Fruit fly (Drosophila melanogaster) whole organism, embryonic: Measurements from ENCODE around the gene CG17929.

Source experiments
- Aef1 ChIP-seq: fragments of 200-800 bp; sonication (Bioruptor generic); IDR thresholded peaks from 3 replicates; pipeline ENCODE4 v1.3.6; 2022; ENCODE audit warnings: missing biosample characterization, missing genetic modification characterization
- CG10543 ChIP-seq: fragments of 200-800 bp; sonication (Bioruptor generic); optimal IDR thresholded peaks from 3 replicates; lab custom pipeline; 2017; ENCODE audit warnings: missing biosample characterization, mild to moderate bottlenecking, missing genetic modification characterization, moderate library complexity
- CG10654 ChIP-seq: fragments of 200-800 bp; sonication (Bioruptor generic); optimal IDR thresholded peaks from 2 replicates; lab custom pipeline; 2016; ENCODE audit warnings: missing biosample characterization, missing genetic modification characterization
- CG11247 ChIP-seq: fragments of 200-800 bp; sonication (Bioruptor generic); IDR thresholded peaks from 2 replicates; pipeline ENCODE4 v1.3.6; 2022; ENCODE audit warnings: missing biosample characterization, missing genetic modification characterization
- CG13296 ChIP-seq: fragments of 200-800 bp; sonication (Bioruptor generic); optimal IDR thresholded peaks from 3 replicates; lab custom pipeline; 2018; ENCODE audit warnings: missing biosample characterization, mild to moderate bottlenecking, missing genetic modification characterization
- CG13894 ChIP-seq: fragments of 200-800 bp; sonication (Bioruptor generic); optimal IDR thresholded peaks from 3 replicates; lab custom pipeline; 2018; ENCODE audit warnings: missing biosample characterization, mild to moderate bottlenecking, missing genetic modification characterization, moderate library complexity
- CG15011 ChIP-seq: fragments of 200-800 bp; sonication (Bioruptor generic); optimal IDR thresholded peaks from 3 replicates; lab custom pipeline; 2018; ENCODE audit warnings: missing biosample characterization, mild to moderate bottlenecking, missing genetic modification characterization
- CG15514 ChIP-seq: fragments of 200-800 bp; sonication (Bioruptor generic); optimal IDR thresholded peaks from 3 replicates; lab custom pipeline; 2017; ENCODE audit warnings: missing biosample characterization, missing genetic modification characterization, mild to moderate bottlenecking, moderate library complexity, missing genetic modification reagents
- CG17186 ChIP-seq: fragments of 200-800 bp; sonication (Bioruptor generic); optimal IDR thresholded peaks from 3 replicates; lab custom pipeline; 2017; ENCODE audit warnings: missing biosample characterization, missing genetic modification reagents, missing genetic modification characterization
- CG17802 ChIP-seq: fragments of 200-800 bp; sonication (Bioruptor generic); optimal IDR thresholded peaks from 2 replicates; lab custom pipeline; 2018; ENCODE audit warnings: missing biosample characterization, mild to moderate bottlenecking, missing genetic modification characterization, moderate library complexity
- CG18011 ChIP-seq: fragments of 200-800 bp; sonication (Bioruptor generic); optimal IDR thresholded peaks from 2 replicates; lab custom pipeline; 2017; ENCODE audit warnings: missing biosample characterization, missing genetic modification characterization, mild to moderate bottlenecking, moderate library complexity, missing genotype
- CG18262 ChIP-seq: fragments of 200-800 bp; optimal IDR thresholded peaks from 3 replicates; lab custom pipeline; 2019; ENCODE audit warnings: missing biosample characterization, mild to moderate bottlenecking, missing genetic modification characterization, moderate library complexity
- CG18476 ChIP-seq: fragments of 200-800 bp; sonication (Bioruptor generic); optimal IDR thresholded peaks from 2 replicates; lab custom pipeline; 2016; ENCODE audit warnings: missing biosample characterization, mild to moderate bottlenecking, missing genetic modification characterization
- CG32532 ChIP-seq: fragments of 200-800 bp; sonication (Bioruptor generic); IDR thresholded peaks from 2 replicates; pipeline ENCODE4 v1.3.6; 2022; ENCODE audit warnings: missing biosample characterization, missing genetic modification characterization
- CG34376 ChIP-seq: fragments of 200-800 bp; sonication (Bioruptor generic); optimal IDR thresholded peaks from 2 replicates; lab custom pipeline; 2018; ENCODE audit warnings: missing biosample characterization, mild to moderate bottlenecking, missing genetic modification characterization
- CG3995 ChIP-seq: fragments of 200-800 bp; sonication (Bioruptor generic); optimal IDR thresholded peaks from 3 replicates; lab custom pipeline; 2016; ENCODE audit warnings: missing biosample characterization, missing genetic modification characterization
- CG7271 ChIP-seq: fragments of 200-800 bp; sonication (Bioruptor generic); optimal IDR thresholded peaks from 2 replicates; lab custom pipeline; 2018; ENCODE audit warnings: missing biosample characterization, mild to moderate bottlenecking, missing genetic modification characterization, moderate library complexity
- CG7928 ChIP-seq: fragments of 200-800 bp; sonication (Bioruptor generic); optimal IDR thresholded peaks from 2 replicates; lab custom pipeline; 2017; ENCODE audit warnings: missing biosample characterization, mild to moderate bottlenecking, missing genetic modification characterization
- CG8089 ChIP-seq: fragments of 200-800 bp; sonication (Bioruptor generic); optimal IDR thresholded peaks from 3 replicates; lab custom pipeline; 2016; ENCODE audit warnings: missing biosample characterization, missing genetic modification characterization
- CG8924 ChIP-seq: fragments of 200-800 bp; optimal IDR thresholded peaks from 3 replicates; lab custom pipeline; 2019; ENCODE audit warnings: missing biosample characterization, mild to moderate bottlenecking, missing genetic modification characterization, moderate library complexity
- CG9727 ChIP-seq: fragments of 200-800 bp; sonication (Bioruptor generic); optimal IDR thresholded peaks from 3 replicates; lab custom pipeline; 2017; ENCODE audit warnings: missing biosample characterization, mild to moderate bottlenecking, missing genetic modification characterization
- CHES-1-like ChIP-seq: fragments of 200-800 bp; sonication (Bioruptor generic); optimal IDR thresholded peaks from 2 replicates; lab custom pipeline; 2016; ENCODE audit warnings: missing biosample characterization, missing genetic modification characterization
- Dll ChIP-seq: fragments of 200-800 bp; sonication (Bioruptor generic); IDR thresholded peaks from 4 replicates; pipeline ENCODE4 v1.3.6; 2022; ENCODE audit warnings: missing biosample characterization, missing genetic modification characterization; ENCODE audit not compliant: partially characterized antibody
- ERR ChIP-seq: fragments of 200-800 bp; sonication (Bioruptor generic); optimal IDR thresholded peaks from 2 replicates; lab custom pipeline; 2016; ENCODE audit warnings: missing biosample characterization, missing genetic modification characterization
- Elba2 ChIP-seq: fragments of 200-800 bp; sonication (Bioruptor generic); optimal IDR thresholded peaks from 3 replicates; lab custom pipeline; 2016; ENCODE audit warnings: missing biosample characterization, missing genetic modification characterization
- HLH4C ChIP-seq: fragments of 200-800 bp; sonication (Bioruptor generic); IDR thresholded peaks from 3 replicates; pipeline ENCODE4 v1.3.6; 2022; ENCODE audit warnings: missing biosample characterization, missing genetic modification characterization; ENCODE audit not compliant: partially characterized antibody
- Hey ChIP-seq: fragments of 200-800 bp; sonication (Bioruptor generic); optimal IDR thresholded peaks from 3 replicates; lab custom pipeline; 2018; ENCODE audit warnings: missing biosample characterization, mild to moderate bottlenecking, missing genetic modification characterization
- MESR4 ChIP-seq: fragments of 200-800 bp; sonication (Bioruptor generic); optimal IDR thresholded peaks from 2 replicates; lab custom pipeline; 2018; ENCODE audit warnings: missing biosample characterization, mild to moderate bottlenecking, missing genetic modification characterization, moderate library complexity
- Med ChIP-seq: fragments of 200-800 bp; sonication (Bioruptor generic); peaks from one replicate; lab custom pipeline; 2016; ENCODE audit warnings: missing biosample characterization, missing genetic modification characterization, mild to moderate bottlenecking, inconsistent platforms, moderate library complexity
- Optix ChIP-seq: fragments of 200-800 bp; sonication (Bioruptor generic); IDR thresholded peaks from 3 replicates; pipeline ENCODE4 v1.3.6; 2022; ENCODE audit warnings: missing biosample characterization, missing genetic modification characterization
- Pdp1 ChIP-seq, 2 experiments: fragments of 200-800 bp; sonication (Bioruptor generic); optimal IDR thresholded peaks; 3 replicates each; lab custom pipeline; 2016; ENCODE audit warnings: missing biosample characterization in 2 of 2, missing genetic modification characterization in 2 of 2, mild to moderate bottlenecking in 1 of 2, moderate library complexity in 1 of 2
- Spps ChIP-seq: fragments of 200-800 bp; sonication (Bioruptor generic); optimal IDR thresholded peaks from 2 replicates; lab custom pipeline; 2018; ENCODE audit warnings: missing biosample characterization, mild to moderate bottlenecking, missing genetic modification characterization
- Sry-δ ChIP-seq: fragments of 200-800 bp; sonication (Bioruptor generic); optimal IDR thresholded peaks from 2 replicates; lab custom pipeline; 2016; ENCODE audit warnings: missing biosample characterization, missing genetic modification characterization
- TFAM ChIP-seq: fragments of 200-800 bp; sonication (Bioruptor generic); optimal IDR thresholded peaks from 2 replicates; lab custom pipeline; 2017; ENCODE audit warnings: missing biosample characterization, missing genetic modification characterization, inconsistent platforms
- Xbp1 ChIP-seq: fragments of 200-800 bp; sonication (Bioruptor generic); optimal IDR thresholded peaks from 3 replicates; lab custom pipeline; 2016; ENCODE audit warnings: missing biosample characterization, mild to moderate bottlenecking, missing genetic modification characterization
- abd-A ChIP-seq: fragments of 200-800 bp; sonication (Bioruptor generic); optimal IDR thresholded peaks from 3 replicates; lab custom pipeline; 2019; ENCODE audit warnings: missing biosample characterization, mild to moderate bottlenecking, missing genetic modification characterization, moderate library complexity
- bbx ChIP-seq: fragments of 200-800 bp; sonication (Bioruptor generic); IDR thresholded peaks from 2 replicates; pipeline ENCODE4 v1.3.6; 2022; ENCODE audit warnings: missing biosample characterization, missing genetic modification characterization; ENCODE audit not compliant: partially characterized antibody
- bigmax ChIP-seq: fragments of 200-800 bp; sonication (Bioruptor generic); optimal IDR thresholded peaks from 2 replicates; lab custom pipeline; 2018; ENCODE audit warnings: missing biosample characterization, mild to moderate bottlenecking, missing genetic modification characterization
- dm ChIP-seq: fragments of 200-800 bp; sonication (Bioruptor generic); optimal IDR thresholded peaks from 3 replicates; lab custom pipeline; 2016; ENCODE audit warnings: missing biosample characterization, missing genetic modification characterization
- grau ChIP-seq: fragments of 200-800 bp; optimal IDR thresholded peaks from 3 replicates; lab custom pipeline; 2019; ENCODE audit warnings: missing biosample characterization, mild to moderate bottlenecking, missing genetic modification characterization, moderate library complexity
- gro ChIP-seq: fragments of 200-800 bp; sonication (Bioruptor generic); optimal IDR thresholded peaks from 2 replicates; lab custom pipeline; 2016; ENCODE audit warnings: missing biosample characterization, missing genetic modification characterization
- jing ChIP-seq: fragments of 200-800 bp; sonication (Bioruptor generic); optimal IDR thresholded peaks from 2 replicates; lab custom pipeline; 2018; ENCODE audit warnings: missing biosample characterization, mild to moderate bottlenecking, missing genetic modification characterization
- nau ChIP-seq: fragments of 200-800 bp; sonication (Bioruptor generic); optimal IDR thresholded peaks from 3 replicates; lab custom pipeline; 2017; ENCODE audit warnings: missing biosample characterization, mild to moderate bottlenecking, missing genetic modification characterization, missing genetic modification reagents
- phol ChIP-seq: fragments of 200-800 bp; sonication (Bioruptor generic); optimal IDR thresholded peaks from 3 replicates; lab custom pipeline; 2018; ENCODE audit warnings: missing biosample characterization, mild to moderate bottlenecking, missing genetic modification characterization, moderate library complexity
- rib ChIP-seq: fragments of 200-800 bp; sonication (Bioruptor generic); IDR thresholded peaks from 2 replicates; pipeline ENCODE4 v1.3.6; 2022; ENCODE audit warnings: missing biosample characterization, missing genetic modification characterization
- sens ChIP-seq: fragments of 200-800 bp; sonication (Bioruptor generic); peaks from one replicate; lab custom pipeline; 2016; ENCODE audit warnings: missing biosample characterization, missing genetic modification characterization
- vvl ChIP-seq: fragments of 200-800 bp; sonication (Bioruptor generic); IDR thresholded peaks from 2 replicates; pipeline ENCODE4 v1.3.6; 2022; ENCODE audit warnings: missing biosample characterization, missing genetic modification characterization
- wek ChIP-seq: fragments of 200-800 bp; sonication (Bioruptor generic); optimal IDR thresholded peaks from 3 replicates; lab custom pipeline; 2018; ENCODE audit warnings: missing biosample characterization, mild to moderate bottlenecking, missing genetic modification characterization, moderate library complexity

Gene CG17929

DNA sequence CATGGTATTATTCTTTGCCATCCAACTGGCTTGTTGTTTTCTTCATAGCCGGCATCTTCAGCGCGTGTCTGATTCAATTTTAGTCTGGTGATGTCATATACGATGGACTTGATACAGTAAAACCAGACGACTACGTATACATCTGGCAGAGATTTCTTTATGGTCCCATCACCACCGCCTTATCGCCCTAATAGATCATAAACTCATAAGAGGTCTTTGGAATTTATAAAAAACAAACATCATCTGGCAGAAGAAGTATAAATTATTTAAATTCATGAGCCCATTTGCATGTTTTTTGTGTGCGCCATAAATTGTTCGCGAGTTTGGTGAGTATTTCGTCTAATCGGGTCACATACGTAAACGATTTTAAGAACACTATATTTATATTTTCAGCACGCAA lies 23.0 kb downstream of the CG17929 start:
- TF ChIP-seq ERR (GFP tag; lab: Kevin White, UChicago) (no peak), Med (GFP tag; lab: Kevin White, UChicago) (peak; percentile 73), vvl (GFP tag; lab: Robert Waterston, UW) (peak; percentile 68; the same call in 1 of the 2 replicates), CG10543 (peak; percentile 48), gro (GFP tag; lab: Kevin White, UChicago) (peak; percentile 51), abd-A (tag; lab: Kevin White, UChicago) (peak; percentile 98), CG32532 (GFP tag; lab: Robert Waterston, UW) (0 out of 2 replicates have a peak, but pooled peaks have one; percentile 12), grau (tag; lab: Kevin White, UChicago) (peak; percentile 42), CG34376 (peak; percentile 55), sens (GFP tag; lab: Kevin White, UChicago) (peak; percentile 61), Dll (GFP tag; lab: Robert Waterston, UW) (no peak), CG8089 (GFP tag; lab: Kevin White, UChicago) (no peak), Pdp1 (GFP tag; optimal IDR thresholded peaks at IDR 0.05; lab: Kevin White, UChicago) (peak in 1 of 2 experiments; percentile 20), CG13894 (peak; percentile 89), CG15011 (GFP tag; lab: Kevin White, UChicago) (no peak), CG15514 (GFP tag; lab: Kevin White, UChicago) (peak; percentile 8), wek (GFP tag; lab: Kevin White, UChicago) (no peak), CG18262 (tag; lab: Kevin White, UChicago) (no peak)

dm6 chr3R:16349111-16349655 lies 23.9 kb downstream of the CG17929 start, which contains the start of the genes CG14879 and Manf:
CG14879 (minus strand) TSS chr3R:16349226.
Manf (plus strand) TSS chr3R:16349404.
- TF ChIP-seq HLH4C (GFP tag; lab: Robert Waterston, UW) (peak; percentile 57; the same call in 2 of the 3 replicates), bbx (peak; percentile 58; the same call in 1 of the 2 replicates), Spps (tag; lab: Kevin White, UChicago) (no peak), CG15514 (GFP tag; lab: Kevin White, UChicago) (peak; percentile 77), CG7928 (GFP tag; lab: Kevin White, UChicago) (no peak), CG13894 (peak; percentile 51), CG8924 (tag; lab: Kevin White, UChicago) (peak; percentile 0), Aef1 (GFP tag; lab: Robert Waterston, UW) (no peak), Xbp1 (peak; percentile 82), Optix (GFP tag; lab: Robert Waterston, UW) (no peak), Elba2 (GFP tag; lab: Kevin White, UChicago) (peak; percentile 67), CG11247 (no peak), MESR4 (peak; percentile 85), Hey (no peak), dm (peak; percentile 35), CG3995 (GFP tag; lab: Kevin White, UChicago) (no peak), CG9727 (GFP tag; lab: Kevin White, UChicago) (peak; percentile 19), rib (GFP tag; lab: Robert Waterston, UW) (peak; percentile 30; the same call in 1 of the 2 replicates), TFAM (GFP tag; lab: Kevin White, UChicago) (no peak), CG18476 (no peak), Sry-δ (GFP tag; lab: Kevin White, UChicago) (peak; percentile 89), CG7271 (tag; lab: Kevin White, UChicago) (no peak), CG17186 (GFP tag; lab: Kevin White, UChicago) (peak; percentile 38), nau (GFP tag; lab: Kevin White, UChicago) (peak; percentile 85), CG13296 (no peak), CG18011 (GFP tag; lab: Kevin White, UChicago) (no peak), jing (GFP tag; lab: Kevin White, UChicago) (no peak), CHES-1-like (peak; percentile 10), bigmax (GFP tag; lab: Kevin White, UChicago) (no peak), CG17802 (tag; lab: Kevin White, UChicago) (no peak), CG10654 (GFP tag; lab: Kevin White, UChicago) (no peak), phol (no peak)
